Fruit fly (Drosophila melanogaster): ENCODE results near the gene Rbp9.

The Rbp9 gene

DNA sequence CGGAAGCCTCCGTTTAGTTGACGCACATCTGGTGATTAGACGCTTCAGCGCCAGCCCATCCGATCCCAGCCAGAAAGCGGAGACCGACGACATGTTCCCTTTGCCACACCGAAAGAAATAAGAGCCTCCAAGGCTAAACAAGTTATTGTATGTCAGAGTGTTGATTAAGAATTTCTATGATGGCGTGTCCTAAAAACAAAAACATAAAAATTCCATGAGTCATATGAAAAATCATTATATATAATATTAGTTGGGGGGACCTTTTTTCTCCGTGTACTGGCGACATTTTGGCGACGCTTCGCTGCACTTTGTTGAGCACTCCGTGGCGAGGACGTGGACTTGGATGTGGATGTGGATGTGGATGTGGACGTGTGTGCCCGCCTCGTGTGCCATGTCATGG lies 58.2 kb downstream of the Rbp9 start (continued):
- TF ChIP-seq CG32772 (GFP tag; IDR thresholded peaks at IDR 0.05) (0 out of 2 replicates have a peak, but pooled peaks have one; percentile 27), kni (GFP tag; optimal IDR thresholded peaks at IDR 0.05) (no peak), ranshi (GFP tag; IDR thresholded peaks at IDR 0.05) (peak; percentile 35; the same call in 1 of the 2 replicates), caup (GFP tag; optimal IDR thresholded peaks at IDR 0.05; ENCODE audit: severe bottlenecking) (no peak), CG34422 (GFP tag; IDR thresholded peaks at IDR 0.05) (no peak), ham (GFP tag; IDR thresholded peaks at IDR 0.05) (no peak), gsb-n (tag; optimal IDR thresholded peaks at IDR 0.05) (no peak), CG8281 (tag; optimal IDR thresholded peaks at IDR 0.05) (no peak), dm (GFP tag; optimal IDR thresholded peaks at IDR 0.05) (no peak), CG6254 (GFP tag; optimal IDR thresholded peaks at IDR 0.05) (no peak), CG1792 (GFP tag; optimal IDR thresholded peaks at IDR 0.05) (no peak), CG11456 (GFP tag; IDR thresholded peaks at IDR 0.05) (no peak), CG42726 (GFP tag; IDR thresholded peaks at IDR 0.05; ENCODE audit: partially characterized antibody) (no peak), CG18764 (GFP tag; optimal IDR thresholded peaks at IDR 0.05) (no peak), slbo (GFP tag; IDR thresholded peaks at IDR 0.05) (peak; percentile 49), Aef1 (GFP tag; IDR thresholded peaks at IDR 0.05) (0 out of 3 replicates have a peak, but pooled peaks have one; percentile 16), Lim3 (GFP tag; IDR thresholded peaks at IDR 0.05) (no peak), CG4820 (GFP tag; optimal IDR thresholded peaks at IDR 0.05) (peak; percentile 4), E2f2 (GFP tag; IDR thresholded peaks at IDR 0.05) (no peak), CG12659 (GFP tag; optimal IDR thresholded peaks at IDR 0.05) (no peak), Chrac-16 (GFP tag; optimal IDR thresholded peaks at IDR 0.05) (no peak), ttk (GFP tag; IDR thresholded peaks at IDR 0.05) (0 out of 2 replicates have a peak, but pooled peaks have one; percentile 23), Rfx (GFP tag; IDR thresholded peaks at IDR 0.05) (peak; percentile 47), pb (GFP tag; optimal IDR thresholded peaks at IDR 0.05) (no peak), Fer2 (tag; optimal IDR thresholded peaks at IDR 0.05) (no peak), PHDP (tag; optimal IDR thresholded peaks at IDR 0.05) (peak; percentile 26), Six4 (GFP tag; optimal IDR thresholded peaks at IDR 0.05) (no peak), esg (GFP tag; conservative IDR thresholded peaks at IDR 0.05) (peak; percentile 10; the same call in 1 of the 2 replicates), HmgD (GFP tag; optimal IDR thresholded peaks at IDR 0.05) (no peak), Oaz (GFP tag; IDR thresholded peaks at IDR 0.05) (no peak), CG12391 (tag; optimal IDR thresholded peaks at IDR 0.05) (peak; percentile 18), lab (GFP tag; optimal IDR thresholded peaks at IDR 0.05) (no peak), Dip3 (GFP tag; optimal IDR thresholded peaks at IDR 0.05) (no peak), Mrtf (GFP tag; IDR thresholded peaks at IDR 0.05) (0 out of 3 replicates have a peak, but pooled peaks have one; percentile 24), CG34224 (GFP tag; IDR thresholded peaks at IDR 0.05; ENCODE audit: partially characterized antibody) (no peak), az2 (GFP tag; optimal IDR thresholded peaks at IDR 0.05) (peak; percentile 13), gt (GFP tag; IDR thresholded peaks at IDR 0.05) (no peak), Ets97D (GFP tag; optimal IDR thresholded peaks at IDR 0.05) (no peak), CG8359 (GFP tag; optimal IDR thresholded peaks at IDR 0.05; ENCODE audit: borderline replicate concordance) (no peak), sens (GFP tag) (peak; percentile 78), CTCF (GFP tag; optimal IDR thresholded peaks at IDR 0.05) (no peak), BtbVII (GFP tag; optimal IDR thresholded peaks at IDR 0.05) (no peak), CG5245 (GFP tag; optimal IDR thresholded peaks at IDR 0.05) (peak; percentile 37), Nf-YB (GFP tag; optimal IDR thresholded peaks at IDR 0.05) (no peak), CG10274 (GFP tag; optimal IDR thresholded peaks at IDR 0.05) (no peak), ATbp (GFP tag; optimal IDR thresholded peaks at IDR 0.05) (no peak), CG10147 (GFP tag; optimal IDR thresholded peaks at IDR 0.05) (no peak), otp (GFP tag; IDR thresholded peaks at IDR 0.05) (no peak), CG30431 (GFP tag; optimal IDR thresholded peaks at IDR 0.05) (peak; percentile 18), hbn (GFP tag; IDR thresholded peaks at IDR 0.05; ENCODE audit: partially characterized antibody) (no peak), en (GFP tag; optimal IDR thresholded peaks at IDR 0.05) (no peak), bcd (GFP tag; optimal IDR thresholded peaks at IDR 0.05) (peak; percentile 29)

All from whole organism, embryonic.